Worm (Caenorhabditis elegans) whole organism, L3 larva: ENCODE measurements around the gene F07H5.13.

Experiments
- R02D3.7 ChIP-seq: fragments of 150-350 bp; optimal IDR thresholded peaks from 2 replicates; lab custom pipeline; 2014; ENCODE audit warnings: missing biosample characterization, missing genetic modification characterization
- ZK546.5 ChIP-seq: sonication (generic microtip); optimal IDR thresholded peaks from 2 replicates; lab custom pipeline; 2017; ENCODE audit warnings: missing biosample characterization, missing genetic modification characterization
- aly-2 ChIP-seq: fragments of 150-350 bp; optimal IDR thresholded peaks from 2 replicates; lab custom pipeline; 2014; ENCODE audit warnings: missing biosample characterization, missing genetic modification characterization
- ama-1 ChIP-seq: fragments of 150-350 bp; optimal IDR thresholded peaks from 2 replicates; lab custom pipeline; 2018
- ceh-16 ChIP-seq: sonication (generic microtip); optimal IDR thresholded peaks from 2 replicates; lab custom pipeline; 2017; ENCODE audit warnings: missing biosample characterization, missing genetic modification characterization
- ceh-28 ChIP-seq: fragments of 150-350 bp; optimal IDR thresholded peaks from 2 replicates; lab custom pipeline; 2014; ENCODE audit warnings: missing biosample characterization, missing genetic modification reagents, missing genetic modification characterization
- ceh-82 ChIP-seq: fragments of 150-350 bp; optimal IDR thresholded peaks from 2 replicates; lab custom pipeline; 2014; ENCODE audit warnings: missing biosample characterization, missing genetic modification characterization
- ceh-9 ChIP-seq: sonication (generic microtip); optimal IDR thresholded peaks from 2 replicates; lab custom pipeline; 2018; ENCODE audit warnings: missing biosample characterization, missing genetic modification characterization
- daf-12 ChIP-seq: fragments of 150-350 bp; optimal IDR thresholded peaks from 2 replicates; lab custom pipeline; 2014; ENCODE audit warnings: missing biosample characterization, missing genetic modification reagents, missing genetic modification characterization
- egl-27 ChIP-seq: sonication (generic microtip); optimal IDR thresholded peaks from 4 replicates; lab custom pipeline; 2017; ENCODE audit warnings: missing biosample characterization, missing genetic modification reagents, missing genetic modification characterization
- egl-5 ChIP-seq: fragments of 150-350 bp; optimal IDR thresholded peaks from 2 replicates; lab custom pipeline; 2017; ENCODE audit warnings: missing biosample characterization, missing genetic modification reagents, missing genetic modification characterization, inconsistent platforms
- elt-1 ChIP-seq: fragments of 150-350 bp; optimal IDR thresholded peaks from 2 replicates; lab custom pipeline; 2014; ENCODE audit warnings: missing biosample characterization, missing genetic modification characterization
- elt-2 ChIP-seq: sonication (generic microtip); optimal IDR thresholded peaks from 2 replicates; lab custom pipeline; 2016; ENCODE audit warnings: missing genetic modification reagents, mild to moderate bottlenecking, missing genetic modification characterization, missing compliant biosample characterization
- elt-3 ChIP-seq, 3 experiments: fragments of 150-350 bp in 1 of 3; sonication (generic microtip) in 2 of 3; optimal IDR thresholded peaks; 2 replicates in 2 of 3; 4 replicates in 1 of 3; lab custom pipeline; 2014 to 2017; ENCODE audit warnings: missing biosample characterization in 3 of 3, missing genetic modification characterization in 3 of 3
- eor-1 ChIP-seq, 2 experiments: fragments of 150-350 bp; optimal IDR thresholded peaks; 2 replicates each; lab custom pipeline; 2014 to 2018; ENCODE audit warnings: missing biosample characterization in 2 of 2, missing genetic modification characterization in 2 of 2
- fkh-10 ChIP-seq: sonication (generic microtip); optimal IDR thresholded peaks from 2 replicates; lab custom pipeline; 2017; ENCODE audit warnings: missing biosample characterization, missing genetic modification reagents, missing genetic modification characterization
- fkh-2 ChIP-seq: fragments of 150-350 bp; optimal IDR thresholded peaks from 2 replicates; lab custom pipeline; 2014; ENCODE audit warnings: missing biosample characterization, missing genetic modification reagents, missing genetic modification characterization
- fos-1 ChIP-seq: fragments of 150-350 bp; optimal IDR thresholded peaks from 2 replicates; lab custom pipeline; 2014; ENCODE audit warnings: missing biosample characterization, missing genetic modification characterization
- hmg-11 ChIP-seq: sonication (generic microtip); optimal IDR thresholded peaks from 2 replicates; lab custom pipeline; 2016; ENCODE audit warnings: missing genetic modification characterization, missing compliant biosample characterization
- jun-1 ChIP-seq: fragments of 150-350 bp; optimal IDR thresholded peaks from 2 replicates; lab custom pipeline; 2014; ENCODE audit warnings: missing biosample characterization, missing genetic modification reagents, missing genetic modification characterization
- lin-15B ChIP-seq: fragments of 150-350 bp; optimal IDR thresholded peaks from 2 replicates; lab custom pipeline; 2014; ENCODE audit warnings: missing biosample characterization, missing genetic modification characterization
- lin-39 ChIP-seq: fragments of 150-350 bp; optimal IDR thresholded peaks from 2 replicates; lab custom pipeline; 2018; ENCODE audit warnings: missing biosample characterization, missing genetic modification reagents, missing genetic modification characterization
- lsy-12 ChIP-seq: sonication (generic microtip); optimal IDR thresholded peaks from 2 replicates; lab custom pipeline; 2016; ENCODE audit warnings: mild to moderate bottlenecking, missing genetic modification characterization, missing compliant biosample characterization
- mdl-1 ChIP-seq: fragments of 150-350 bp; optimal IDR thresholded peaks from 2 replicates; lab custom pipeline; 2014; ENCODE audit warnings: missing biosample characterization, missing genetic modification characterization
- mml-1 ChIP-seq: fragments of 150-350 bp; sonication (generic microtip); optimal IDR thresholded peaks from 3 replicates; lab custom pipeline; 2014; ENCODE audit warnings: missing biosample characterization, missing genetic modification characterization
- nfya-1 ChIP-seq: sonication (generic microtip); optimal IDR thresholded peaks from 2 replicates; lab custom pipeline; 2017; ENCODE audit warnings: missing genetic modification characterization, mild to moderate bottlenecking, missing compliant biosample characterization, antibody characterized with exemption, moderate library complexity; ENCODE audit not compliant: insufficient read depth
- nhr-11 ChIP-seq: fragments of 150-350 bp; optimal IDR thresholded peaks from 2 replicates; lab custom pipeline; 2014; ENCODE audit warnings: missing biosample characterization, missing genetic modification characterization
- nhr-12 ChIP-seq: fragments of 150-350 bp; optimal IDR thresholded peaks from 2 replicates; lab custom pipeline; 2014; ENCODE audit warnings: missing biosample characterization, missing genetic modification characterization
- nhr-23 ChIP-seq: fragments of 150-350 bp; optimal IDR thresholded peaks from 2 replicates; lab custom pipeline; 2014; ENCODE audit warnings: missing biosample characterization, missing genetic modification reagents, missing genetic modification characterization
- nhr-237 ChIP-seq: fragments of 150-350 bp; optimal IDR thresholded peaks from 2 replicates; lab custom pipeline; 2014; ENCODE audit warnings: missing biosample characterization, missing genetic modification characterization
- nhr-25 ChIP-seq: sonication (generic microtip); optimal IDR thresholded peaks from 2 replicates; lab custom pipeline; 2017; ENCODE audit warnings: missing biosample characterization, missing genetic modification characterization
- nhr-28 ChIP-seq: fragments of 150-350 bp; optimal IDR thresholded peaks from 2 replicates; lab custom pipeline; 2014; ENCODE audit warnings: missing biosample characterization, missing genetic modification characterization
- nhr-43 ChIP-seq: sonication (generic microtip); optimal IDR thresholded peaks from 2 replicates; lab custom pipeline; 2016; ENCODE audit warnings: mild to moderate bottlenecking, missing genetic modification characterization, missing compliant biosample characterization; ENCODE audit not compliant: poor library complexity, severe bottlenecking
- nhr-67 ChIP-seq: fragments of 150-350 bp; optimal IDR thresholded peaks from 2 replicates; lab custom pipeline; 2014; ENCODE audit warnings: missing biosample characterization, missing genetic modification characterization
- nhr-76 ChIP-seq: fragments of 150-350 bp; sonication (generic microtip); optimal IDR thresholded peaks from 5 replicates; lab custom pipeline; 2014; ENCODE audit warnings: missing biosample characterization, missing genetic modification characterization
- nhr-77 ChIP-seq: fragments of 150-350 bp; optimal IDR thresholded peaks from 2 replicates; lab custom pipeline; 2014; ENCODE audit warnings: missing biosample characterization, missing genetic modification characterization
- pha-4 ChIP-seq: fragments of 150-350 bp; optimal IDR thresholded peaks from 2 replicates; lab custom pipeline; 2014; ENCODE audit warnings: missing biosample characterization, missing genetic modification reagents, missing genetic modification characterization
- pqm-1 ChIP-seq: fragments of 150-350 bp; optimal IDR thresholded peaks from 2 replicates; lab custom pipeline; 2017; ENCODE audit warnings: missing biosample characterization, missing genetic modification characterization, inconsistent platforms
- sea-2 ChIP-seq: fragments of 150-350 bp; sonication (generic microtip); optimal IDR thresholded peaks from 4 replicates; lab custom pipeline; 2014; ENCODE audit warnings: missing biosample characterization, missing genetic modification reagents, missing genetic modification characterization
- skn-1 ChIP-seq: fragments of 150-350 bp; optimal IDR thresholded peaks from 2 replicates; lab custom pipeline; 2014; ENCODE audit warnings: missing biosample characterization, missing genetic modification characterization
- snpc-4 ChIP-seq: fragments of 150-350 bp; optimal IDR thresholded peaks from 2 replicates; lab custom pipeline; 2014; ENCODE audit warnings: missing biosample characterization, missing genetic modification characterization
- tbx-2 ChIP-seq: sonication (generic microtip); optimal IDR thresholded peaks from 2 replicates; lab custom pipeline; 2016; ENCODE audit warnings: mild to moderate bottlenecking, missing genetic modification characterization, missing compliant biosample characterization
- unc-39 ChIP-seq: sonication (generic microtip); optimal IDR thresholded peaks from 4 replicates; lab custom pipeline; 2017; ENCODE audit warnings: missing biosample characterization, missing genetic modification characterization
- unc-62 ChIP-seq: fragments of 150-350 bp; sonication (generic microtip); optimal IDR thresholded peaks from 4 replicates; lab custom pipeline; 2014; ENCODE audit warnings: missing biosample characterization, missing genetic modification reagents, missing genetic modification characterization
- zag-1 ChIP-seq: fragments of 150-350 bp; optimal IDR thresholded peaks from 2 replicates; lab custom pipeline; 2014; ENCODE audit warnings: missing biosample characterization, missing genetic modification characterization
- ztf-11 ChIP-seq: fragments of 150-350 bp; optimal IDR thresholded peaks from 2 replicates; lab custom pipeline; 2014; ENCODE audit warnings: missing biosample characterization, missing genetic modification characterization
- ztf-4 ChIP-seq: fragments of 150-350 bp; optimal IDR thresholded peaks from 2 replicates; lab custom pipeline; 2014; ENCODE audit warnings: missing biosample characterization, missing genetic modification characterization

The F07H5.13 gene

ce11 chrII:8789828-8790558 is at the start of gene F07H5.13:
Gene F07H5.13 (plus strand): TSS chrII:8790557.
- TF ChIP-seq nhr-11 (tag; lab: Kevin White, UChicago) (no peak), elt-2 (tag; lab: Kevin White, UChicago) (peak; percentile 48), snpc-4 (tag; lab: Kevin White, UChicago) (no peak), ceh-82 (tag; lab: Kevin White, UChicago) (no peak), nhr-76 (tag; lab: Kevin White, UChicago) (no peak), jun-1 (tag; lab: Kevin White, UChicago) (no peak), nhr-23 (tag; lab: Kevin White, UChicago) (peak; percentile 17), egl-27 (tag; lab: Kevin White, UChicago) (no peak), unc-62 (no peak), ceh-28 (tag; lab: Kevin White, UChicago) (no peak), nhr-67 (tag; lab: Kevin White, UChicago) (no peak), tbx-2 (tag; lab: Kevin White, UChicago) (peak; percentile 52), fos-1 (tag; lab: Kevin White, UChicago) (no peak), ceh-16 (tag; lab: Kevin White, UChicago) (no peak), hmg-11 (no peak), ztf-11 (tag; lab: Kevin White, UChicago) (no peak), mml-1 (tag; lab: Kevin White, UChicago) (no peak), fkh-10 (no peak), mdl-1 (tag; lab: Kevin White, UChicago) (no peak), fkh-2 (tag; lab: Kevin White, UChicago) (no peak), pha-4 (tag; lab: Kevin White, UChicago) (peak; percentile 30), nfya-1 (tag; lab: Kevin White, UChicago) (no peak), ZK546.5 (tag; lab: Kevin White, UChicago) (no peak), nhr-77 (peak; percentile 17), nhr-25 (tag; lab: Kevin White, UChicago) (peak; percentile 58), aly-2 (tag; lab: Kevin White, UChicago) (no peak), ztf-4 (tag; lab: Kevin White, UChicago) (peak; percentile 71), nhr-12 (tag; lab: Kevin White, UChicago) (no peak), R02D3.7 (no peak), nhr-28 (tag; lab: Kevin White, UChicago) (no peak), elt-3 (tag; optimal IDR thresholded peaks at IDR 0.05; lab: Kevin White, UChicago) (no peak), unc-39 (no peak), skn-1 (tag; lab: Kevin White, UChicago) (no peak), ama-1 (lab: Kevin White, UChicago) (peak; percentile 94), daf-12 (tag; lab: Kevin White, UChicago) (no peak), elt-1 (tag; lab: Kevin White, UChicago) (peak; percentile 2), egl-5 (tag; lab: Kevin White, UChicago) (no peak), lin-15B (tag; lab: Kevin White, UChicago) (no peak), ceh-9 (no peak), lsy-12 (tag; lab: Kevin White, UChicago) (peak; percentile 70), pqm-1 (tag; lab: Kevin White, UChicago) (no peak), nhr-237 (tag; lab: Kevin White, UChicago) (no peak), sea-2 (GFP tag; lab: Kevin White, UChicago) (no peak), nhr-43 (tag; lab: Kevin White, UChicago) (peak; percentile 87), eor-1 (tag; optimal IDR thresholded peaks at IDR 0.05; lab: Kevin White, UChicago) (no peak), zag-1 (tag; lab: Kevin White, UChicago) (no peak), lin-39 (tag; lab: Kevin White, UChicago) (no peak)
- TF ChIP-seq, all 47 proteins: peak for 11
